Worm (Caenorhabditis elegans): ENCODE results near the gene C03A3.2.

Gene C03A3.2

DNA sequence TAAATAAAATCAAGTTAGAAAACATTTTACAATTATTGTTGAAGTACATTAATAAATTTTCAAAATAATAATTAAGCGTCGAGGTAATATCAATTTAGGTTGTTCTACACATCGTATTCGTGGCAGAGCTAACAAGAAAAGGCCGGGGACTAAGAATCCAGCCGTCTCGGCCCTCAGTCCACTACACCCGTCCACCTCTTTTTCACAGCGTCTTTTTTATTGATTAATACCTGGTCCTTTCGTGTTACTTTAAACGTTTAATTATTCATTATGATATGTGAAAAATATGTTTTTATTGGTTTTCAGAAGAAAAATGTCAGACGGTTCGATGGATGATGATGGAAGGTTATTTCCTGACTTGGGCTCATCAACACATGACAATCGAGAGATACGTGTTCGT is 44.4 kb downstream of the C03A3.2 start, which contains the start of gene vhl-1:
vhl-1 (plus strand) TSS at position 301 of the 400 bp plus-strand sequence.
- TF ChIP-seq klf-2 (GFP tag; conservative IDR thresholded peaks at IDR 0.05) (no peak), cog-1 (tag; optimal IDR thresholded peaks at IDR 0.05) (no peak), ztf-23 (GFP tag; IDR thresholded peaks at IDR 0.05) (no peak), ztf-29 (GFP tag; IDR thresholded peaks at IDR 0.05) (no peak)

ce11 chrX:11310285-11310838 is 47.7 kb downstream of the C03A3.2 start, which contains the start of gene F08G12.5:
Gene F08G12.5, minus strand, starts transcription at chrX:11310285.
- TF ChIP-seq flt-1 (GFP tag; IDR thresholded peaks at IDR 0.05): no peak
- TF ChIP-seq ref-1 (GFP tag; conservative IDR thresholded peaks at IDR 0.05): no peak

ce11 chrX:11315392-11315791 is 52.7 kb downstream of the C03A3.2 start, which contains the start of gene F08G12.11:
Gene F08G12.11, minus strand, starts transcription at chrX:11315572.
- no peak for TF ChIP-seq cog-1 (tag; optimal IDR thresholded peaks at IDR 0.05)
- no peak for TF ChIP-seq tab-1 (GFP tag; IDR thresholded peaks at IDR 0.05)
- no peak for TF ChIP-seq ref-1 (GFP tag; conservative IDR thresholded peaks at IDR 0.05)
- no peak for TF ChIP-seq ztf-23 (GFP tag; IDR thresholded peaks at IDR 0.05)
- TF ChIP-seq klf-2 (GFP tag; conservative IDR thresholded peaks at IDR 0.05): no peak
- TF ChIP-seq ztf-29 (GFP tag; IDR thresholded peaks at IDR 0.05): no peak
- no peak for TF ChIP-seq T22C8.4 (GFP tag; IDR thresholded peaks at IDR 0.05)
- TF ChIP-seq flt-1 (GFP tag; IDR thresholded peaks at IDR 0.05): no peak
- TF ChIP-seq med-1 (GFP tag; optimal IDR thresholded peaks at IDR 0.05; ENCODE audit: insufficient read depth): no peak

Measured in whole organism, midembryonic.